Worm (Caenorhabditis elegans): Measurements from ENCODE around the gene fbxb-88.
"Not testable (repeated sequence)": the region's sequence is repeated elsewhere in the genome, so short reads cannot be mapped to it uniquely, and the experiment has no call there.

Gene fbxb-88

ce11 chrII:4825133-4825532 is 2.6 kb downstream of the fbxb-88 start, which contains the start of the genes C33F10.8 and msp-40:
Gene C33F10.8, minus strand, starts transcription at chrII:4825233.
Gene msp-40, plus strand, starts transcription at chrII:4825414.
- TF ChIP-seq skn-1 (tag; optimal IDR thresholded peaks at IDR 0.05); ctbp-1 (GFP tag; IDR thresholded peaks at IDR 0.05); ztf-11 (tag; optimal IDR thresholded peaks at IDR 0.05): not testable (repeated sequence)

ce11 chrII:4822610-4823009 is 5.1 kb downstream of the fbxb-88 start:
- TF ChIP-seq nhr-28 (tag; optimal IDR thresholded peaks at IDR 0.05) (peak; percentile 87), pqm-1 (tag; optimal IDR thresholded peaks at IDR 0.05) (no peak)

- TF ChIP-seq ceh-28 (tag; optimal IDR thresholded peaks at IDR 0.05) (no peak), dve-1 (tag; optimal IDR thresholded peaks at IDR 0.05; ENCODE audit: insufficient read depth) (no peak), nhr-48 (tag; optimal IDR thresholded peaks at IDR 0.05) (peak; percentile 46), egl-43 (GFP tag; IDR thresholded peaks at IDR 0.05) (no peak), madf-9 (GFP tag; conservative IDR thresholded peaks at IDR 0.05) (no peak), F10B5.3 (tag; optimal IDR thresholded peaks at IDR 0.05) (no peak), daf-19 (GFP tag; conservative IDR thresholded peaks at IDR 0.05) (no peak), tra-1 (GFP tag; IDR thresholded peaks at IDR 0.05) (no peak), zip-11 (GFP tag; IDR thresholded peaks at IDR 0.05) (no peak), mxl-3 (GFP tag; optimal IDR thresholded peaks at IDR 0.05) (peak; percentile 22), lin-1 (GFP tag; IDR thresholded peaks at IDR 0.05) (no peak), nhr-28 (tag; optimal IDR thresholded peaks at IDR 0.05) (peak; percentile 64), hif-1 (tag; optimal IDR thresholded peaks at IDR 0.05) (no peak)
Observed at ce11 chrII:4821739-4822138, 5.9 kb downstream of the fbxb-88 start, which contains the start of gene lact-5. Gene lact-5, minus strand, starts transcription at chrII:4821739.

- peak in 1 of 2 experiments; percentile 94 for TF ChIP-seq unc-62 (GFP tag; optimal IDR thresholded peaks at IDR 0.05 in 1 of 2)
- no peak for TF ChIP-seq unc-62 (tag; optimal IDR thresholded peaks at IDR 0.05)
- no peak for TF ChIP-seq dpl-1 (GFP tag; optimal IDR thresholded peaks at IDR 0.05)
Observed at ce11 chrII:4818780-4819179, 8.9 kb downstream of the fbxb-88 start.

- TF ChIP-seq sdz-12 (GFP tag; optimal IDR thresholded peaks at IDR 0.05) = no peak
- no peak for TF ChIP-seq ztf-7 (tag; optimal IDR thresholded peaks at IDR 0.05)
- TF ChIP-seq lir-3 (tag; optimal IDR thresholded peaks at IDR 0.05) = no peak
- TF ChIP-seq F44E2.7 (GFP tag; IDR thresholded peaks at IDR 0.05) = no peak
- TF ChIP-seq daf-16 (GFP tag; optimal IDR thresholded peaks at IDR 0.05) = no peak
- no peak for TF ChIP-seq daf-16 (tag; optimal IDR thresholded peaks at IDR 0.05)
- no peak for TF ChIP-seq dmd-9 (GFP tag; IDR thresholded peaks at IDR 0.05)
- TF ChIP-seq unc-62 (GFP tag; optimal IDR thresholded peaks at IDR 0.05 in 1 of 2) = no peak
- TF ChIP-seq unc-62 (tag; optimal IDR thresholded peaks at IDR 0.05) = no peak
- TF ChIP-seq vab-7 (GFP tag; IDR thresholded peaks at IDR 0.05) = no peak
- no peak for TF ChIP-seq F26F4.8 (GFP tag; conservative IDR thresholded peaks at IDR 0.05)
- TF ChIP-seq nhr-76 (tag; optimal IDR thresholded peaks at IDR 0.05) = no peak
- TF ChIP-seq mes-2 (tag; optimal IDR thresholded peaks at IDR 0.05; ENCODE audit: poor library complexity, severe bottlenecking) = no peak
- no peak for TF ChIP-seq pqm-1 (tag; optimal IDR thresholded peaks at IDR 0.05)
- no peak for TF ChIP-seq ceh-82 (tag; optimal IDR thresholded peaks at IDR 0.05)
- TF ChIP-seq nhr-11 (tag; optimal IDR thresholded peaks at IDR 0.05) = no peak
- no peak for TF ChIP-seq ceh-32 (tag; optimal IDR thresholded peaks at IDR 0.05; ENCODE audit: poor library complexity)
- no peak for TF ChIP-seq pha-4 (GFP tag; IDR thresholded peaks at IDR 0.05)
- no peak for TF ChIP-seq pha-4 (tag; optimal IDR thresholded peaks at IDR 0.05)
Observed at ce11 chrII:4815356-4815755, 12.3 kb downstream of the fbxb-88 start.
